Worm (Caenorhabditis elegans): ENCODE data around the gene F35H8.12.

Gene F35H8.12

DNA sequence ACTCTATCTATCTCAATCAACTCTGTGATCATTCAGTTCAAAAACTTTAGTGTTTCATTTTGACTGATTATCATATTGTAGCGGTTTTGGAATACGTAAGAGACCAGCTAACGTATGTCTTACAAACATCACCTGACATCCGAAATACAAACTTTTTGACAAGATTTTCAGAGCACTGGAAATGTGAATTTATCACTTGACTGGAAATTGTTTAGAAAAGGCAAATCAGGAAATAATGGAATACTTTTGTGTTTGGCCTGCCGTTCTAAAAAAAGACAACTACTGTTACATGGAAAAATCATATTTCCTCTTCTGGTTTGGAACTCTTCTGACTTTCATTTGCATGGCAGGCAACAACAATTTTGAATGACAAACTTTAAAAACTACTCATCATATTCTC lies at the start of gene F35H8.12:
F35H8.12 (plus strand) TSS at position 301 of the 400 bp plus-strand sequence.
- TF ChIP-seq W03F9.2 (tag; optimal IDR thresholded peaks at IDR 0.05) (no peak), dao-5 (tag; optimal IDR thresholded peaks at IDR 0.05) (no peak), him-1 (tag; optimal IDR thresholded peaks at IDR 0.05) (no peak)

DNA sequence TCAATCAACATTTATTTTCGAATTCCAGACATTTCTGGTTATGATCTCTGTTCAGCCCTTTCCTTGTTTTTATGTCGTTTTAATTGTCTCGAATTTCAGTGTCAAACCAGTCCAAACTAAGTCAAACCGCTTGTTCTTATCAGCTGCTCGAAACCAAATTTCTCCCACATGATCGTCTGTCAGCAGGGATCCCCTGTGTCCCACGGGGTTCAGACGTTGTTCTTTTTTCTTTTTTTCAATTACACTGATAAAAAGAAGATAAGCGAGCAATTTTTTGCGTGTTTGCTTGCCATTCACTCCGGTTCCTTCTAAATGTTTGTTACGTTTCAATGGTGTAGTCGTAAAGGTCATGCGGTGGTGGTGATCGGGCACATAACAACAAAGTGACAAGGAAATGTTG lies 49.7 kb upstream of the F35H8.12 start:
- TF ChIP-seq him-1 (tag; optimal IDR thresholded peaks at IDR 0.05) (no peak), dao-5 (tag; optimal IDR thresholded peaks at IDR 0.05) (no peak), W03F9.2 (tag; optimal IDR thresholded peaks at IDR 0.05) (no peak)

ce11 chrII:9507181-9507580 lies 44.5 kb upstream of the F35H8.12 start, which contains the start of gene gcy-3:
Gene gcy-3 (minus strand): TSS chrII:9507281.
- no peak for TF ChIP-seq dao-5 (tag; optimal IDR thresholded peaks at IDR 0.05)
- no peak for TF ChIP-seq him-1 (tag; optimal IDR thresholded peaks at IDR 0.05)

DNA sequence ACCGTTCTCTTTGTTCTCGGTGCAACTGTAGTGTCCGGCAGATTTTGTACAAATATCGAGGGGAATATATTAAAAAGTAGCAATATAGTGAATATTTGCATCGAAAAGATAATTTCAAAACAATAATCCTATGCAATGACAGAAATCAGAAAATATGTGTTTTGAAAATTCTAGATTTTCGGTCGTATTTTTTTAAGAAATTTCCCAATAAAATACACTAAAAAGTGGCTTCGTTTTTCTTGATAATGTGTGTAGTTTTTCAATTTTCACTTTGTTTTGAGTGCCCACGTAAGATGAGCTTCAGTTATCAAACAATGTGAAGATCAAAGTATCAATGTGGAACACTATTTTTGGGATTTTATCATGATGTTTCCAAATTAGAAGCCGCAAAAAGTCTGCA lies 34.8 kb upstream of the F35H8.12 start, which contains the start of gene gcy-1:
gcy-1 (minus strand) TSS at position 101 of the 400 bp plus-strand sequence.
- TF ChIP-seq W03F9.2 (tag; optimal IDR thresholded peaks at IDR 0.05), result no peak
- TF ChIP-seq dao-5 (tag; optimal IDR thresholded peaks at IDR 0.05), result no peak
- TF ChIP-seq him-1 (tag; optimal IDR thresholded peaks at IDR 0.05), result no peak

DNA sequence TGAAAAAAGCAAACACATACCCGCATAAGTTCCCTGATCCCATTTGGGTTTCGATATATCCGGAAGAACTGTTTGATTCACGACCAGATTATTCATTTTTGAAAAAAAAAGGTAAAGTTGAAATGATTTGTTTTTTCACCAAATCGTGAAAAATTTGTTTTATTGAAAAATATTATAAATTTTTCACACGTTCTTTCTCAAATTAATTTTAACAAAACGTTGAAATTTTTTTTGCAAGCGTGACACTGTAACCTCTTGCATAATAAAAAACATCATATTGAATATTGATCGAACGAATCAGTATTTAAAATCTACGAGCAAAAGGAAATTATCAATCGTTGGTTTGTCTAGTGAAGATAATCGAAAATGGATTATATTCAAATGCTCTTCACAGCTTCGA lies 32.9 kb upstream of the F35H8.12 start, which contains the start of the genes sfxn-1.1 and AH6.3:
sfxn-1.1 (minus strand) TSS at position 101 of the 400 bp plus-strand sequence.
AH6.3 (plus strand) TSS at position 275 of the 400 bp plus-strand sequence.
- TF ChIP-seq him-1 (tag; optimal IDR thresholded peaks at IDR 0.05), result no peak
- TF ChIP-seq dao-5 (tag; optimal IDR thresholded peaks at IDR 0.05), result no peak
- no peak for TF ChIP-seq W03F9.2 (tag; optimal IDR thresholded peaks at IDR 0.05)

ce11 chrII:9521570-9521969 lies 30.1 kb upstream of the F35H8.12 start, which contains the start of gene sra-1:
Gene sra-1 (minus strand): TSS chrII:9521670.
- no peak for TF ChIP-seq dao-5 (tag; optimal IDR thresholded peaks at IDR 0.05)
- TF ChIP-seq him-1 (tag; optimal IDR thresholded peaks at IDR 0.05), result no peak
- no peak for TF ChIP-seq W03F9.2 (tag; optimal IDR thresholded peaks at IDR 0.05)

- no peak for TF ChIP-seq dao-5 (tag; optimal IDR thresholded peaks at IDR 0.05)
- TF ChIP-seq him-1 (tag; optimal IDR thresholded peaks at IDR 0.05), result no peak
- TF ChIP-seq W03F9.2 (tag; optimal IDR thresholded peaks at IDR 0.05), result no peak
Measured at ce11 chrII:9522986-9523385, 28.6 kb upstream of the F35H8.12 start, which contains the start of gene AH6.17. Gene AH6.17 (plus strand): TSS chrII:9523170.

- TF ChIP-seq him-1 (tag; optimal IDR thresholded peaks at IDR 0.05), result no peak
Measured at ce11 chrII:9523539-9524224, 28.0 kb upstream of the F35H8.12 start, which contains the start of gene mex-6. Gene mex-6 (plus strand): TSS chrII:9524174.

DNA sequence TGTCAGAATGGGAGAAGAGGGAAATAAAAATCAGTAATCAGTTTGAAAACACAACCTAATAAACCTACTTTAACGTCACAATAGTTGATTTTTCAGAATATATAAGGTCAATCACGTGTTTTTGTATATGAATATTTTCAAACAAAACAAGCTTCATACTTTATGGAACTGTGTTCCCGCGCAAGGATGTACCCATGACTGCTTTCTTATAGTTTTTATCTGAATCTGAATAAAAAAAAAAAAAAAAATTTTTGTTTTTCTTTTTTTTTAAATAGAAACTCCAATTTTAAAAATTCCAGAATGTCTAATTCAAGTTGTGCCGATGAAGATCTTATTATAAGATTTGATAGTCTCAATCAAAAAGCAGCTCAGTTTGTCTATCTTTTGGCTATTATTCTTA lies 23.2 kb upstream of the F35H8.12 start, which contains the start of gene sra-2:
sra-2 (plus strand) TSS at position 301 of the 400 bp plus-strand sequence.
- no peak for TF ChIP-seq dao-5 (tag; optimal IDR thresholded peaks at IDR 0.05)
- no peak for TF ChIP-seq him-1 (tag; optimal IDR thresholded peaks at IDR 0.05)
- TF ChIP-seq W03F9.2 (tag; optimal IDR thresholded peaks at IDR 0.05), result no peak

DNA sequence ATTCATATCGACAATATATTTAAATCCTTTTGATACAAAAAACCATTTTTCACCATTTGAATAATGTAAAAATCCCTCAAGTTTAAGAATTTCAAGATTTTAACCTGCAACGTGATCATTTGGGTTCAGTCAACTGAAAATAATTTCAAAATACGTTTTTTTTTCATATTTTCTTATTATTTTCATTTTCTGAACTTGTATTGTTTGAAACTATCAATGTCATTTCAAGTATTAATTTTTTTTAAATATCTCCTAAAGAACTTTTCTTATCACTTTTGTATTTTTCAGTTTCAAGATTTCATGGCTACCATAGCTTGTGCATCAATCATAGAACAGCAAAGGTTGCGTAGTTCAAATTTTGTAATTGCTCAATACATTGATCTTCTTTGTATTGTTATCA lies 19.6 kb upstream of the F35H8.12 start, which contains the start of gene sra-9:
sra-9 (plus strand) TSS at position 301 of the 400 bp plus-strand sequence.
- no peak for TF ChIP-seq dao-5 (tag; optimal IDR thresholded peaks at IDR 0.05)

DNA sequence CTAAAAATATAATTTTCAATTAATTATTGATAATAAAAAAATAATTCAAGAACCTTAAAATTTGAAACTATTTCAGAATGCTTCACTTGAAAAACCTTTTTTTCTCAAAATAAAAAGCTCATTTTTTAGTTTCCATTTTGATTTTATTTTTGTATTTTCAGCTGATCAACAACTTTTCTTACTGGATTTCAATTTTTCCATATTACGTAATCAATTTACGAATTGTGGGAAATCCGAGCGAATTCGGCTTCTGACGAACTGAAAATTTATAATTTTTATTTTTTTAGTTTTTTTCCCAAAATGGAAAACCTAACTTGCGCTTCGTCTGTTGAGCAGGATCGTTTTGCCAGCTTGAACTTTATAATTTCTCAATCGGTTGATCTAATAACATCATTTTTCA lies 14.2 kb upstream of the F35H8.12 start, which contains the start of gene sra-8:
sra-8 (plus strand) TSS at position 301 of the 400 bp plus-strand sequence.
- TF ChIP-seq dao-5 (tag; optimal IDR thresholded peaks at IDR 0.05), result no peak
- TF ChIP-seq W03F9.2 (tag; optimal IDR thresholded peaks at IDR 0.05), result no peak
- TF ChIP-seq him-1 (tag; optimal IDR thresholded peaks at IDR 0.05), result no peak

ce11 chrII:9540723-9541122 lies 10.9 kb upstream of the F35H8.12 start, which contains the start of gene sra-3:
Gene sra-3 (minus strand): TSS chrII:9540823.
- TF ChIP-seq W03F9.2 (tag; optimal IDR thresholded peaks at IDR 0.05), result no peak
- no peak for TF ChIP-seq dao-5 (tag; optimal IDR thresholded peaks at IDR 0.05)
- TF ChIP-seq him-1 (tag; optimal IDR thresholded peaks at IDR 0.05), result no peak

DNA sequence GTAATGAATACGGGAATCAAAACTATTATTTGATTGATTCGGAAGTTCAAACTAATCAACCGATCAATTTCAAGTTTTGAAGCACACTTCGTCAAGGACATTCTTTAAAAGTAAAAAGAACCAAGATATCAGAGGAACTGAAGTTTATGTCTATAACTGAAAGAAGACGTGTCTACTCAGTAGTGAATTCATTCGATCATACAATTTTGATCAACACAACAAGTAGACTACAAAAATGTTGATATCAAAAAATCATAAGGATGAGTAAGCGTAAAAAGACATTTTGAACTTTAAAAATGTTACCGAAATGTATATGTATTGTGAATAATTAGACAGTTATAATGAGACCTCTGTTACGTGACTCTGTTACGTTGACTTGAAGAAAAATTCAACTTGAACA lies 8.9 kb upstream of the F35H8.12 start, which contains the start of gene sra-4:
sra-4 (minus strand) TSS at position 101 of the 400 bp plus-strand sequence.
- no peak for TF ChIP-seq dao-5 (tag; optimal IDR thresholded peaks at IDR 0.05)

DNA sequence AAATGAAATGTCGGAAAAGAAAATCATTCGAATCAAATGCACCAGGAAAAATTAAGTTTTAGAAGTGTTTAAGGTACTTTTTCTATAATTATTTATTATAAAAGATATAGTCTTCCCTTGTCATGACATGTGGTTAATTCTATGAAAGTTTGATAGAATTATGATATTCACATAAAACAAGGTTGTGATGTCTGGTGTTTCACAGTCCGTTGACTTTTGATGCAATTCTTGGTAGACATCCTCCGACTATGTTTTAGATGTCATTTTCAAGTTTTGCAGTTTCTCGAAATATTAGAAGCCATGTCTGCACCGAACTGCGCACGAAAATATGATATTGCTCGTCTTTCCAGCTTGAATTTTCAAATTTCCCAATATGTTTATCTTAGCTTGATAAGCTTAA lies 7.2 kb upstream of the F35H8.12 start, which contains the start of gene sra-7:
sra-7 (plus strand) TSS at position 301 of the 400 bp plus-strand sequence.
- TF ChIP-seq dao-5 (tag; optimal IDR thresholded peaks at IDR 0.05) (no peak), him-1 (tag; optimal IDR thresholded peaks at IDR 0.05) (no peak), W03F9.2 (tag; optimal IDR thresholded peaks at IDR 0.05) (no peak)

All from whole organism, L4/young adult.